Worm (Caenorhabditis elegans) whole organism, L2 larva: Measurements from ENCODE around the gene piit-1.

Experiments used
- ceh-82 ChIP-seq: fragments of 150-350 bp; optimal IDR thresholded peaks from 2 replicates; lab custom pipeline; 2014; ENCODE audit warnings: missing biosample characterization, missing genetic modification characterization
- unc-62 ChIP-seq: fragments of 150-350 bp; optimal IDR thresholded peaks from 2 replicates; lab custom pipeline; 2014; ENCODE audit warnings: missing biosample characterization, missing genetic modification reagents, missing genetic modification characterization

DNA sequence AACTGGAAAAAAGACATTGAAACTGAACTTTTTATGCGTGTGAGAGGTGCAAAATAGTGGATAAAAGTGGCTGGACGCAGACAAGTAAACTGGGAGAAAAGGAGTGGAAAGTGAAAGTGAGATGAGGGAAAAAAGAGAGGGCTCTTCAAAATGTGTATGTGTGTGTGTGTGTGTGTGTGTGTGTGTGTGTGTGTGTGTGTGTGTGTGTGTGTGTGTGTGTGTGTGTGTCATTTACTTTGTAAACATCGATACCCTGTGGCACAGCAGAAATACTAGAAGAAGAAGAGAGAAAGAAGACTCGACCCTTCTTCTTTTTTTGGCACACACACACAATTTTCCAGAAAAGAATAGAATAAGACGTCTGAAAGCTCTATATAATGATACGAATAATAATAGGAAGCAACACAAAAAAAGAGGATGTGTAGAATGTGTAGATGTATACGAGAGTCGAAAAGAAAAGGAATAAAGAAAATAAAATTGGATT lies 28.7 kb upstream of the piit-1 start:
- TF ChIP-seq unc-62 (GFP tag; lab: Kevin White, UChicago) = no peak
- no peak for TF ChIP-seq ceh-82 (tag; lab: Kevin White, UChicago)
